Fruit fly (Drosophila melanogaster) whole organism, adult: Measurements from ENCODE around the gene CG7110.

ENCODE experiments used
- CG12768 ChIP-seq: fragments of 200-800 bp; sonication (Bioruptor generic); optimal IDR thresholded peaks from 2 replicates; lab custom pipeline; 2017; ENCODE audit warnings: missing biosample characterization, missing genetic modification characterization, mild to moderate bottlenecking, moderate library complexity, missing genetic modification reagents
- CG14711 ChIP-seq: fragments of 200-800 bp; sonication (Bioruptor generic); optimal IDR thresholded peaks from 2 replicates; lab custom pipeline; 2018; ENCODE audit warnings: missing biosample characterization, mild to moderate bottlenecking, missing genetic modification characterization, moderate library complexity
- CG33017 ChIP-seq: fragments of 200-800 bp; sonication (Bioruptor generic); optimal IDR thresholded peaks from 2 replicates; lab custom pipeline; 2018; ENCODE audit warnings: missing biosample characterization, mild to moderate bottlenecking, missing genetic modification characterization, moderate library complexity
- CG7045 ChIP-seq: fragments of 200-800 bp; sonication (Bioruptor generic); optimal IDR thresholded peaks from 2 replicates; lab custom pipeline; 2017; ENCODE audit warnings: missing biosample characterization, mild to moderate bottlenecking, missing genetic modification characterization
- Clk ChIP-seq: fragments of 200-800 bp; sonication (Bioruptor generic); optimal IDR thresholded peaks from 2 replicates; lab custom pipeline; 2017; ENCODE audit warnings: missing biosample characterization, missing genetic modification characterization
- Crg-1 ChIP-seq: fragments of 200-800 bp; sonication (Bioruptor generic); optimal IDR thresholded peaks from 2 replicates; lab custom pipeline; 2016; ENCODE audit warnings: missing biosample characterization, missing genetic modification characterization
- Hr96 ChIP-seq: fragments of 200-800 bp; sonication (Bioruptor generic); optimal IDR thresholded peaks from 2 replicates; lab custom pipeline; 2016; ENCODE audit warnings: missing biosample characterization, missing genetic modification characterization
- bab1 ChIP-seq: fragments of 200-800 bp; sonication (Bioruptor generic); optimal IDR thresholded peaks from 3 replicates; lab custom pipeline; 2019; ENCODE audit warnings: missing biosample characterization, mild to moderate bottlenecking, missing genetic modification characterization, moderate library complexity
- cnc ChIP-seq, 2 experiments: fragments of >200 bp; optimal IDR thresholded peaks; 2 replicates each; lab custom pipeline; 2017
- kay ChIP-seq: fragments of 200-800 bp; sonication (Bioruptor generic); peaks from one replicate; lab custom pipeline; 2016; ENCODE audit warnings: missing biosample characterization, missing genetic modification characterization, borderline replicate concordance
- ovo ChIP-seq: fragments of 200-800 bp; sonication (Bioruptor generic); optimal IDR thresholded peaks from 2 replicates; lab custom pipeline; 2016; ENCODE audit warnings: missing biosample characterization, missing genetic modification characterization

DNA sequence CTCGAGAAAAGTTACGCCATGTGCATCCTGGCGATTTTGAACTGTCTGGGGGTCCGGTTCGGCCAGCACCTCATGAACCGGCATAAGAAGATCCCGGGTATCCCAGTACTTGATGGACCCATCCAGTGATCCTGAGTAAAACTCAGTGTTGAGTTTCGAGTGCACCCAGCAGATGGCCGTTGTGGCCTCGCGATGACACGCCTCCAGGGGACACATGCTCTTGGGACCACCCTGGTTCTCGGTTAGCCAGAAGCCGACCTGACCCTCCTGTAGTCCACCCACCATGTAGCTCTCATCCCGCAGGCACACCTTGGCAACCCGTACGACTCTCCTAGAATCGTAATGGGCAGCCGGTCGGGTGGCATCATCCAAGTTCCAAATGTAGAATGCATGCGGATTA, 1.4 kb upstream of the CG7110 start:
- TF ChIP-seq kay (no peak), CG33017 (tag; lab: Kevin White, UChicago) (no peak), ovo (GFP tag; lab: Kevin White, UChicago) (no peak), Clk (no peak), Crg-1 (GFP tag; lab: Kevin White, UChicago) (no peak), CG12768 (no peak), cnc (optimal IDR thresholded peaks at IDR 0.05; lab: Kevin White, UChicago) (no peak), CG7045 (GFP tag; lab: Kevin White, UChicago) (no peak), CG14711 (no peak), bab1 (GFP tag; lab: Kevin White, UChicago) (no peak), Hr96 (GFP tag; lab: Kevin White, UChicago) (no peak)
